Fruit fly (Drosophila melanogaster): ENCODE results near the gene MED6.

MED6 gene

dm6 chr3R:9768884-9769283, at the start of gene MED6:
Gene MED6, minus strand, starts transcription at chr3R:9768984.
- TF ChIP-seq Myc (optimal IDR thresholded peaks at IDR 0.05) (no peak), insv (optimal IDR thresholded peaks at IDR 0.05) (no peak), psq (optimal IDR thresholded peaks at IDR 0.05) (no peak), ttk (optimal IDR thresholded peaks at IDR 0.05) (no peak)

DNA sequence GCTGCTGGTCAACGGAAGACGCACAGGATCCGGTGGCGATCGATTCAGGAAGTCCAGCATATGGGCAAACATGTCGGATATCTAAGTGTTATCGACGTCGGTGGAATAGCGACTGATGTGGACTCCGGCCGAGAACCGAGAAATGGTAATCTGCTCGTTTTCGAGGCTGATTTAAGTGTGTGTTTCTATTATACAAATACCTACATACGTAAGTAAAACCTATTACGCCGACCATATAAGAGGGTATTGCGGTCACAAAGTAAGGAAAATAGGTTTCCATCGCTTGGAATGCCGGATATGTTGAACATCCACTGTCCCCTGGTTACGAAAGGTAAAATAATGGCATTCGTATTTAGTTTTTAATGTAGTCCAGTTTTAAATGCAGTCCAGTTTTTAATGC, 49.5 kb upstream of the MED6 start, which contains the start of gene CG9459:
Gene CG9459, minus strand, starts transcription at position 101 of the 400 bp plus-strand sequence.
- no peak for TF ChIP-seq ttk (optimal IDR thresholded peaks at IDR 0.05)
- TF ChIP-seq h (optimal IDR thresholded peaks at IDR 0.05): no peak
- no peak for TF ChIP-seq insv (optimal IDR thresholded peaks at IDR 0.05)
- TF ChIP-seq Sin3A (optimal IDR thresholded peaks at IDR 0.05): no peak
- no peak for TF ChIP-seq psq (optimal IDR thresholded peaks at IDR 0.05)
- no peak for TF ChIP-seq Myc (optimal IDR thresholded peaks at IDR 0.05)

DNA sequence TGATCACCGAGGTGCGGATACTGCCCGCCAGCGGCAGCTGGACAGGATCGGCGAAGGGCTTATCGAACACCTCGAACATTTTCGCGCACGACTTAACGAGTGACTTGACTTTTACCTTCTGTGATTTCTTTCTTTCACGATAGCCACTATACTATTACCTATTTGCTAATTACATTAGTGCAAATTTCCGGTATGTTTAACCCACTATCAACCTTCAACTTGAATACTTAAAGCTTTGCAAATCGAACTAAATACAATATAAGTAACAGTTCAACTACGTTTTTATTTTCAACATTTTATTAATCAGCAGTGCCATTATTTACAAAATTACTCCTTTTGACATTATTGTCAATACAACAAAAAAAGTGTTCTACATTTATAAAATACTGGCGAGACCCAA, 48.1 kb upstream of the MED6 start, which contains the start of gene CG16904:
Gene CG16904, minus strand, starts transcription at position 101 of the 400 bp plus-strand sequence.
- no peak for TF ChIP-seq ttk (optimal IDR thresholded peaks at IDR 0.05)
- TF ChIP-seq Myc (optimal IDR thresholded peaks at IDR 0.05): no peak
- TF ChIP-seq psq (optimal IDR thresholded peaks at IDR 0.05): no peak
- TF ChIP-seq h (optimal IDR thresholded peaks at IDR 0.05): no peak
- TF ChIP-seq insv (optimal IDR thresholded peaks at IDR 0.05): no peak
- TF ChIP-seq Sin3A (optimal IDR thresholded peaks at IDR 0.05): no peak

dm6 chr3R:9813861-9814260, 45.1 kb upstream of the MED6 start, which contains the start of gene eloF:
Gene eloF, plus strand, starts transcription at chr3R:9814161.
- no peak for TF ChIP-seq Myc (optimal IDR thresholded peaks at IDR 0.05)
- no peak for TF ChIP-seq psq (optimal IDR thresholded peaks at IDR 0.05)
- TF ChIP-seq insv (optimal IDR thresholded peaks at IDR 0.05): no peak
- no peak for TF ChIP-seq Sin3A (optimal IDR thresholded peaks at IDR 0.05)
- no peak for TF ChIP-seq h (optimal IDR thresholded peaks at IDR 0.05)
- TF ChIP-seq ttk (optimal IDR thresholded peaks at IDR 0.05): no peak

- TF ChIP-seq psq (optimal IDR thresholded peaks at IDR 0.05) (no peak), ttk (optimal IDR thresholded peaks at IDR 0.05) (no peak), insv (optimal IDR thresholded peaks at IDR 0.05) (no peak), Myc (optimal IDR thresholded peaks at IDR 0.05) (no peak), Sin3A (optimal IDR thresholded peaks at IDR 0.05) (no peak), h (optimal IDR thresholded peaks at IDR 0.05) (no peak)
Observed at dm6 chr3R:9812447-9812846, 43.7 kb upstream of the MED6 start, which contains the start of gene CG8534. Gene CG8534, plus strand, starts transcription at chr3R:9812747.

DNA sequence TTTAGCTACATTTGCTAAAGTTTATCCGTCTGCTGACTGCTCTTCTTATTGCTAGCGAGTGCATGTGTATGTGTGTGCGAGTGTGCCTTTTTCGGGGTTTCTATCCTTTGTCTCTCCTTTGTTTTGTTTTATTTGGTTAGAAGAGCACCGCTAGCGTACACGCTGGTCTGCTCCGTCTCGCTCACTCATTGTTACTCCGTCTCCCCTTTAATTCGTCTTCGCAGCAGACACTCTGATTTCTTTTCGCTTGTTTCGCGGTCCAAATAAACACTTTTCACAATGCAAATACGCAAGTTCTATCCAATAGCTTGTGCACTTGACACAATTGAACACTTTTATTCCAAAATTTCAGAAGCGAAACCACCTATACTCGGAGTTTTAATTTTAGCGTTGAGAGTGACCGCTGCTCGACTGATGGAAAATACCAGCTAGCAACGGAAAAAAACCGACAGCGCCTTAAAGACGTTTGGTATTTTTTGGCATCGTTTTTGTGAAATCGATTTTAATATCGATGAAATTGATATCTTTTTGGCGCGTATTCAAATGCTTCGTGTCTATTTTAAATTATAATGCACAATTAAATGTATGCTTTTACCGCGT, 40.3 kb upstream of the MED6 start, which contains the start of gene FBXO11:
Gene FBXO11, minus strand, starts transcription at position 423 of the 600 bp plus-strand sequence.
- TF ChIP-seq psq (optimal IDR thresholded peaks at IDR 0.05) (no peak), h (optimal IDR thresholded peaks at IDR 0.05) (no peak), ttk (optimal IDR thresholded peaks at IDR 0.05) (no peak), insv (optimal IDR thresholded peaks at IDR 0.05) (no peak), Sin3A (optimal IDR thresholded peaks at IDR 0.05) (no peak), Myc (optimal IDR thresholded peaks at IDR 0.05) (no peak)

DNA sequence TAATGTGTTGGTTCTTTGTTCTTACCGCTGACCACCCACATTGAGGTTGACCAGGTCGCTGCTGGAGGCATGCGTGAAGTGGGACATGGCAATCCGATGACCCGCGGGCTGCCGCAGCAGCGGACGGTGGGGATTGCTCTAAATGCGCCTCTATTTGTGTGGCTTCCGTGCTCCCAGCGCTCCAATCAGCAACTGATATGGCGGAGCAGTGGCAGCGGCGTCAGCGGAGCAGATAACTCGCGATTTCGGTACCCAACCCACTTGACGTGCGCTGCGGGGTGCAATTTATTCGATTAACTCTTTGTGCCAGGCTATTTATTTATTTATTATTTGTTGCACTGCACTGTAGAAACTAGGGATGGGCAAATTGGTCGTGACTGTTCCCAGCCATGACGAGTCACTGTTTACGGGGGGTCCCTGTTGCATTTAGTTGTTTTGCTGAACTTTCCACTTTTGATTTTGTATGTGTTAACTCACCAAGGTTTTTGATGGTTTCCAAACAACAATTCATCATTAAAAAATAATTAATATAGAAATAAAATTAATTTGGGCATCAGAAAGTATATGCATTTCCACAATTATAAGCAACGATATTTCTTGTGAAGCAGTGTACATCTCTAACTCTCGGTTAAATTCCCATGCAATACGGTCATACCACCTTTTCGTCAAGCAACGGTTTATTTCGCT, 32.0 kb upstream of the MED6 start, which contains the start of the genes CG9467 and CG8526:
Gene CG9467, minus strand, starts transcription at position 383 of the 687 bp plus-strand sequence.
Gene CG8526, plus strand, starts transcription at position 637 of the 687 bp plus-strand sequence.
- TF ChIP-seq Sin3A (optimal IDR thresholded peaks at IDR 0.05): no peak
- TF ChIP-seq ttk (optimal IDR thresholded peaks at IDR 0.05): no peak
- no peak for TF ChIP-seq Myc (optimal IDR thresholded peaks at IDR 0.05)
- TF ChIP-seq psq (optimal IDR thresholded peaks at IDR 0.05): no peak
- TF ChIP-seq insv (optimal IDR thresholded peaks at IDR 0.05): no peak
- TF ChIP-seq h (optimal IDR thresholded peaks at IDR 0.05): no peak

- TF ChIP-seq insv (optimal IDR thresholded peaks at IDR 0.05) (no peak), Myc (optimal IDR thresholded peaks at IDR 0.05) (no peak), Sin3A (optimal IDR thresholded peaks at IDR 0.05) (no peak), h (optimal IDR thresholded peaks at IDR 0.05) (no peak), ttk (optimal IDR thresholded peaks at IDR 0.05) (no peak), psq (optimal IDR thresholded peaks at IDR 0.05) (no peak)
Observed at dm6 chr3R:9793018-9793417, 24.2 kb upstream of the MED6 start, which contains the start of gene CG8516. Gene CG8516, plus strand, starts transcription at chr3R:9793295.

DNA sequence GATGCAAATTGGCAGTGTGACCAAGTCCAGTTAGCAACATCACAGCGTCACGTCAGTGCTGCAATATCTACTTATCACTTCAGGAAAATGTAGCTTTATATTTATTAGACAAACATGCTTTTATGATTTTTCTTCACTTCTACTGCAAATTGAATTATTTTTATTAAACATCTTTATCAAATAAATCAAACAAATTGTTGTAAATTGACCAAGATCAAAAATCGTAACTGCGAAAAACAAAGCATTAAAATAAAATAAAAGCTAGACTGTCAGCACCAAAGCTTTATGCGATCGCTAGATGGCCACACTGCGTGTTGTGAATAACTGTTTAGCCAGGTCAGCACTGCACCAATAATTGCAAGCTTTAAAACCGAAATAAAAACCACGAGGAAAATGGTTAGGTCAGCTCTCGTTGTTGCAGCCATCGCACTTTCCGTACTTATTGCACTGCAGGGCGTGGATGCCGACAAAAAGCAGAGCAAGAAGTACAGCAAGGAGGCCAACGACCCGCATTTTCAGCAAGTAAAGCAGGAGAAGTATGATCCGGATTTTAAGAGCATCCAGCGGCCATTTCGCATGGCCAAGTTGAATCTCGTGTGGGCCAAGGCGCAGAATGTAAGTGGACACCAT, 22.5 kb upstream of the MED6 start, which contains the start of the genes CG12945 and CG8507:
Gene CG12945, minus strand, starts transcription at position 45 of the 630 bp plus-strand sequence.
Gene CG8507, plus strand, starts transcription at position 307 of the 630 bp plus-strand sequence.
- TF ChIP-seq insv (optimal IDR thresholded peaks at IDR 0.05) (no peak), Myc (optimal IDR thresholded peaks at IDR 0.05) (no peak), h (optimal IDR thresholded peaks at IDR 0.05) (no peak), ttk (optimal IDR thresholded peaks at IDR 0.05) (no peak), psq (optimal IDR thresholded peaks at IDR 0.05) (no peak), Sin3A (optimal IDR thresholded peaks at IDR 0.05) (no peak)

dm6 chr3R:9784341-9785062, 15.7 kb upstream of the MED6 start, which contains the start of the genes MtnA and CG8500:
Gene MtnA, minus strand, starts transcription at chr3R:9784370.
Gene CG8500, plus strand, starts transcription at chr3R:9784653.
- TF ChIP-seq h (optimal IDR thresholded peaks at IDR 0.05): no peak
- no peak for TF ChIP-seq Sin3A (optimal IDR thresholded peaks at IDR 0.05)
- TF ChIP-seq Myc (optimal IDR thresholded peaks at IDR 0.05): no peak
- TF ChIP-seq ttk (optimal IDR thresholded peaks at IDR 0.05): no peak
- TF ChIP-seq insv (optimal IDR thresholded peaks at IDR 0.05): no peak
- no peak for TF ChIP-seq psq (optimal IDR thresholded peaks at IDR 0.05)

All from Kc167 (cell line).